Fruit fly (Drosophila melanogaster) whole organism, embryonic: ENCODE results near the gene Sbf.

Source experiments
- Abd-B ChIP-seq: fragments of 200-800 bp; sonication (Bioruptor generic); optimal IDR thresholded peaks from 2 replicates; lab custom pipeline; 2018; ENCODE audit warnings: missing biosample characterization, mild to moderate bottlenecking, missing genetic modification characterization, moderate library complexity
- Aef1 ChIP-seq: fragments of 200-800 bp; sonication (Bioruptor generic); IDR thresholded peaks from 3 replicates; pipeline ENCODE4 v1.3.6; 2022; ENCODE audit warnings: missing biosample characterization, missing genetic modification characterization
- Asciz ChIP-seq: fragments of 200-800 bp; sonication (Bioruptor generic); optimal IDR thresholded peaks from 2 replicates; lab custom pipeline; 2017; ENCODE audit warnings: missing biosample characterization, mild to moderate bottlenecking, missing genetic modification characterization, missing genetic modification reagents
- BEAF-32 ChIP-seq: fragments of 200-800 bp; sonication (Bioruptor generic); optimal IDR thresholded peaks from 3 replicates; lab custom pipeline; 2017; ENCODE audit warnings: missing biosample characterization, missing genetic modification characterization, mild to moderate bottlenecking, moderate library complexity, missing genetic modification reagents
- CG10321 ChIP-seq: fragments of 200-800 bp; sonication (Bioruptor generic); IDR thresholded peaks from 2 replicates; pipeline ENCODE4 v1.3.6; 2022; ENCODE audit warnings: missing biosample characterization, missing genetic modification characterization
- CG10959 ChIP-seq: fragments of 200-800 bp; sonication (Bioruptor generic); IDR thresholded peaks from 2 replicates; pipeline ENCODE4 v1.3.6; 2022; ENCODE audit warnings: missing biosample characterization, missing genetic modification characterization
- CG11560 ChIP-seq: fragments of 200-800 bp; sonication (Bioruptor generic); IDR thresholded peaks from 3 replicates; pipeline ENCODE4 v1.3.6; 2022; ENCODE audit warnings: missing biosample characterization, missing genetic modification characterization
- CG12659 ChIP-seq: fragments of 200-800 bp; sonication (Bioruptor generic); optimal IDR thresholded peaks from 3 replicates; lab custom pipeline; 2017; ENCODE audit warnings: mild to moderate bottlenecking, missing biosample characterization, missing genetic modification reagents, missing genetic modification characterization
- CG1603 ChIP-seq: fragments of 200-800 bp; sonication (Bioruptor generic); optimal IDR thresholded peaks from 2 replicates; lab custom pipeline; 2019; ENCODE audit warnings: missing biosample characterization, mild to moderate bottlenecking, missing genetic modification characterization, moderate library complexity
- CG3281 ChIP-seq: fragments of 200-800 bp; sonication (Bioruptor generic); optimal IDR thresholded peaks from 3 replicates; lab custom pipeline; 2017; ENCODE audit warnings: missing biosample characterization, mild to moderate bottlenecking, missing genetic modification characterization
- CG4282 ChIP-seq: fragments of 200-800 bp; sonication (Bioruptor generic); optimal IDR thresholded peaks from 2 replicates; lab custom pipeline; 2016; ENCODE audit warnings: missing biosample characterization, missing genetic modification characterization
- CG4707 ChIP-seq: fragments of 200-800 bp; sonication (Bioruptor generic); optimal IDR thresholded peaks from 2 replicates; lab custom pipeline; 2018; ENCODE audit warnings: missing biosample characterization, mild to moderate bottlenecking, missing genetic modification characterization, moderate library complexity
- CG4730 ChIP-seq: fragments of 200-800 bp; sonication (Bioruptor generic); IDR thresholded peaks from 2 replicates; pipeline ENCODE4 v1.3.6; 2022; ENCODE audit warnings: missing biosample characterization, missing genetic modification characterization
- CG6854 ChIP-seq: fragments of 200-800 bp; sonication (Bioruptor generic); optimal IDR thresholded peaks from 3 replicates; lab custom pipeline; 2017; ENCODE audit warnings: missing biosample characterization, mild to moderate bottlenecking, missing genetic modification characterization
- CG7372 ChIP-seq: fragments of 200-800 bp; sonication (Bioruptor generic); IDR thresholded peaks from 2 replicates; pipeline ENCODE4 v1.3.6; 2022; ENCODE audit warnings: missing biosample characterization, missing genetic modification characterization
- CG9932 ChIP-seq: fragments of 200-800 bp; sonication (Bioruptor generic); IDR thresholded peaks from 2 replicates; pipeline ENCODE4 v1.3.6; 2022; ENCODE audit warnings: missing biosample characterization, missing genetic modification characterization
- CkIIα-i1 ChIP-seq: fragments of 200-800 bp; sonication (Bioruptor generic); IDR thresholded peaks from 2 replicates; pipeline ENCODE4 v1.3.6; 2022; ENCODE audit warnings: missing biosample characterization, missing genetic modification characterization
- D19A ChIP-seq: fragments of 200-800 bp; optimal IDR thresholded peaks from 3 replicates; lab custom pipeline; 2019; ENCODE audit warnings: missing biosample characterization, mild to moderate bottlenecking, missing genetic modification characterization, moderate library complexity
- Dek ChIP-seq: fragments of 200-800 bp; sonication (Bioruptor generic); optimal IDR thresholded peaks from 3 replicates; lab custom pipeline; 2019; ENCODE audit warnings: missing biosample characterization, mild to moderate bottlenecking, missing genetic modification characterization, moderate library complexity
- Dfd ChIP-seq, 2 experiments: fragments of >200 bp; optimal IDR thresholded peaks; 2 replicates each; lab custom pipeline; 2017; ENCODE audit warnings: missing biosample characterization in 2 of 2, missing genetic modification characterization in 2 of 2
- Lhr ChIP-seq: fragments of 200-800 bp; sonication (Bioruptor generic); optimal IDR thresholded peaks from 3 replicates; lab custom pipeline; 2017; ENCODE audit warnings: mild to moderate bottlenecking, missing biosample characterization, missing genetic modification reagents, missing genetic modification characterization
- MBD-R2 ChIP-seq: fragments of 200-800 bp; sonication (Bioruptor generic); IDR thresholded peaks from 2 replicates; pipeline ENCODE4 v1.3.6; 2022; ENCODE audit warnings: missing biosample characterization, missing genetic modification characterization
- Meics ChIP-seq: fragments of 200-800 bp; sonication (Bioruptor generic); optimal IDR thresholded peaks from 2 replicates; lab custom pipeline; 2017; ENCODE audit warnings: missing biosample characterization, mild to moderate bottlenecking, missing genetic modification characterization
- NC2α ChIP-seq: fragments of 200-800 bp; sonication (Bioruptor generic); optimal IDR thresholded peaks from 2 replicates; lab custom pipeline; 2016; ENCODE audit warnings: missing biosample characterization, missing genetic modification characterization
- Nf-YA ChIP-seq: fragments of 200-800 bp; sonication (Bioruptor generic); IDR thresholded peaks from 2 replicates; pipeline ENCODE4 v1.3.6; 2022; ENCODE audit warnings: missing biosample characterization, missing genetic modification characterization
- NfI ChIP-seq: fragments of 200-800 bp; sonication (Bioruptor generic); optimal IDR thresholded peaks from 3 replicates; lab custom pipeline; 2018; ENCODE audit warnings: missing biosample characterization, mild to moderate bottlenecking, missing genetic modification characterization, moderate library complexity
- Optix ChIP-seq: fragments of 200-800 bp; sonication (Bioruptor generic); IDR thresholded peaks from 3 replicates; pipeline ENCODE4 v1.3.6; 2022; ENCODE audit warnings: missing biosample characterization, missing genetic modification characterization
- Side ChIP-seq: fragments of 200-800 bp; sonication (Bioruptor generic); optimal IDR thresholded peaks from 2 replicates; lab custom pipeline; 2016; ENCODE audit warnings: missing biosample characterization, missing genetic modification characterization
- cato ChIP-seq: fragments of 200-800 bp; sonication (Bioruptor generic); optimal IDR thresholded peaks from 2 replicates; lab custom pipeline; 2016; ENCODE audit warnings: missing biosample characterization, missing genetic modification characterization, borderline replicate concordance
- cg ChIP-seq: fragments of 200-800 bp; sonication (Bioruptor generic); optimal IDR thresholded peaks from 3 replicates; lab custom pipeline; 2019; ENCODE audit warnings: missing biosample characterization, mild to moderate bottlenecking, missing genetic modification characterization, moderate library complexity
- dmrt11E ChIP-seq: fragments of 200-800 bp; sonication (Bioruptor generic); optimal IDR thresholded peaks from 3 replicates; lab custom pipeline; 2018; ENCODE audit warnings: missing biosample characterization, mild to moderate bottlenecking, missing genetic modification characterization, moderate library complexity
- ems ChIP-seq: fragments of 200-800 bp; sonication (Bioruptor generic); optimal IDR thresholded peaks from 3 replicates; lab custom pipeline; 2016; ENCODE audit warnings: missing biosample characterization, missing genetic modification characterization
- gcm ChIP-seq: fragments of 200-800 bp; sonication (Bioruptor generic); optimal IDR thresholded peaks from 2 replicates; lab custom pipeline; 2019; ENCODE audit warnings: missing biosample characterization, mild to moderate bottlenecking, missing genetic modification characterization, moderate library complexity
- grau ChIP-seq: fragments of 200-800 bp; optimal IDR thresholded peaks from 3 replicates; lab custom pipeline; 2019; ENCODE audit warnings: missing biosample characterization, mild to moderate bottlenecking, missing genetic modification characterization, moderate library complexity
- gsb-n ChIP-seq: fragments of 200-800 bp; sonication (Bioruptor generic); optimal IDR thresholded peaks from 3 replicates; lab custom pipeline; 2018; ENCODE audit warnings: missing biosample characterization, mild to moderate bottlenecking, missing genetic modification characterization
- insv ChIP-seq, 2 experiments: fragments of 200-800 bp; sonication (Bioruptor generic); optimal IDR thresholded peaks; 3 replicates each; lab custom pipeline; 2016 to 2018; ENCODE audit warnings: missing biosample characterization in 2 of 2, missing genetic modification characterization in 2 of 2
- jumu ChIP-seq: fragments of 200-800 bp; sonication (Bioruptor generic); optimal IDR thresholded peaks from 3 replicates; lab custom pipeline; 2016; ENCODE audit warnings: missing biosample characterization, missing genetic modification characterization
- lola ChIP-seq, 3 experiments: fragments of >200 bp in 2 of 3; fragments of 200-800 bp in 1 of 3; sonication (Bioruptor generic) in 1 of 3; optimal IDR thresholded peaks; 2 replicates each; lab custom pipeline; 2017 to 2019; ENCODE audit warnings: missing biosample characterization in 3 of 3, missing genetic modification characterization in 3 of 3, mild to moderate bottlenecking in 1 of 3, moderate library complexity in 1 of 3
- mirr ChIP-seq: fragments of 200-800 bp; sonication (Bioruptor generic); optimal IDR thresholded peaks from 3 replicates; lab custom pipeline; 2018; ENCODE audit warnings: missing biosample characterization, mild to moderate bottlenecking, missing genetic modification characterization
- nau ChIP-seq: fragments of 200-800 bp; sonication (Bioruptor generic); optimal IDR thresholded peaks from 3 replicates; lab custom pipeline; 2017; ENCODE audit warnings: missing biosample characterization, mild to moderate bottlenecking, missing genetic modification characterization, missing genetic modification reagents
- org-1 ChIP-seq: fragments of 200-800 bp; sonication (Bioruptor generic); optimal IDR thresholded peaks from 2 replicates; lab custom pipeline; 2017; ENCODE audit warnings: missing biosample characterization, missing genetic modification characterization
- pfk ChIP-seq: fragments of 200-800 bp; sonication (Bioruptor generic); optimal IDR thresholded peaks from 2 replicates; lab custom pipeline; 2018; ENCODE audit warnings: missing biosample characterization, mild to moderate bottlenecking, missing genetic modification characterization, moderate library complexity
- ro ChIP-seq: fragments of 200-800 bp; sonication (Bioruptor generic); IDR thresholded peaks from 2 replicates; pipeline ENCODE4 v1.3.6; 2022; ENCODE audit warnings: missing biosample characterization, missing genetic modification characterization
- sc ChIP-seq, 3 experiments: fragments of >200 bp in 2 of 3; fragments of 200-800 bp in 1 of 3; sonication (Bioruptor generic) in 1 of 3; optimal IDR thresholded peaks; 2 replicates in 2 of 3; 3 replicates in 1 of 3; lab custom pipeline; 2017; ENCODE audit warnings: mild to moderate bottlenecking in 1 of 3, missing biosample characterization in 1 of 3, missing genetic modification characterization in 1 of 3, missing genetic modification reagents in 1 of 3
- sd ChIP-seq: fragments of 200-800 bp; sonication (Bioruptor generic); optimal IDR thresholded peaks from 3 replicates; lab custom pipeline; 2018; ENCODE audit warnings: missing biosample characterization, mild to moderate bottlenecking, missing genetic modification characterization, moderate library complexity
- sens-2 ChIP-seq: fragments of 200-800 bp; sonication (Bioruptor generic); IDR thresholded peaks from 2 replicates; pipeline ENCODE4 v1.3.6; 2022; ENCODE audit warnings: missing biosample characterization, missing genetic modification characterization
- tgo ChIP-seq: fragments of 200-800 bp; sonication (Bioruptor generic); IDR thresholded peaks from 3 replicates; pipeline ENCODE4 v1.3.6; 2022; ENCODE audit warnings: missing biosample characterization, missing genetic modification characterization
- unpg ChIP-seq: fragments of 200-800 bp; sonication (Bioruptor generic); optimal IDR thresholded peaks from 3 replicates; lab custom pipeline; 2018; ENCODE audit warnings: missing biosample characterization, mild to moderate bottlenecking, missing genetic modification characterization, moderate library complexity

Sbf gene

DNA sequence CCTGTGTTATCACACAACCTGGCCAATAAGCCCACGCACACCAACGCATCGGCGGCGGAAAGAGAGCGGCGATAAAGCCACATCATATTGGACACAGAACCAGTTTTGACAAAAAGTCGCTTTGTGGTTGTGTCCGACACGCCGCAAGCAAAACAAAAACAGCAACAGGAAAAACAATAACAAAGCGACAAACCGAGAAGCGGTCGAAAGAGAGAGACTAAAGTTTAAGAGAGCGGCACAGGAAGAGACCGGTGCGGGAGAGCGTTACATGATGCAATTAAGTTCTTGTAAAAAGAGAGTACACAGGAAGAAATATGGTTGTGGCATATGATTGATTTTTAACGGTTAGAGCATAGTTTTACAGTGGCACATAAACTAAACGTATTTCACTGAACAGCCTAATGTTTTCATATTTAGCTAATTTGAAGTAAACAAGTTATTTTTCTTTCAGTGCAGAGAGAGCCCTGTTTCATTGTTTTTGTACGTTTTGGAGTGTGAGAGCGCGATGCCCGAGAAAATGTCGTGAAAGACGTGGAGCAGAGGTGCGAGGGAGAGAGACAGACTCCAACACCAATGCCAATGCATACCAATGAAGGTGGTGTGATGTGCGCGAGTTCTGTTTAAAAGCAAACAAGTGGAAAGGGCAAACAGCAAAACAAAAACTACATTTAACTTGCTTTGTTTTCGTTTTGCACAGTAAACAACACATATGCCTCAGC lies 35.9 kb downstream of the Sbf start (continued):
- TF ChIP-seq grau (tag; lab: Kevin White, UChicago) (peak; percentile 100), gcm (GFP tag; lab: Kevin White, UChicago) (peak; percentile 100), CG9932 (GFP tag; lab: Robert Waterston, UW) (no peak), dmrt11E (tag; lab: Kevin White, UChicago) (peak; percentile 100), CG4707 (peak; percentile 99), pfk (peak; percentile 84), cato (peak; percentile 100), CG1603 (tag; lab: Kevin White, UChicago) (peak; percentile 99), Abd-B (GFP tag; lab: Kevin White, UChicago) (peak; percentile 100), CG10321 (no peak), sd (tag; lab: Kevin White, UChicago) (peak; percentile 99), unpg (GFP tag; lab: Kevin White, UChicago) (peak; percentile 100), CG4282 (GFP tag; lab: Kevin White, UChicago) (peak; percentile 100), Side (GFP tag; lab: Kevin White, UChicago) (peak; percentile 100), MBD-R2 (GFP tag; lab: Robert Waterston, UW) (no peak), insv (GFP tag; optimal IDR thresholded peaks at IDR 0.05; lab: Kevin White, UChicago) (peak; percentile 89), CG10959 (GFP tag; lab: Robert Waterston, UW) (no peak), D19A (peak; percentile 98), CG12659 (peak; percentile 100), BEAF-32 (GFP tag; lab: Kevin White, UChicago) (no peak), Dfd (GFP tag; optimal IDR thresholded peaks at IDR 0.05; lab: Kevin White, UChicago) (peak in 1 of 2 experiments; percentile 29), Aef1 (GFP tag; lab: Robert Waterston, UW) (no peak), Meics (GFP tag; lab: Kevin White, UChicago) (peak; percentile 100), NC2α (GFP tag; lab: Kevin White, UChicago) (peak; percentile 100), mirr (GFP tag; lab: Kevin White, UChicago) (peak; percentile 100), NfI (GFP tag; lab: Kevin White, UChicago) (peak; percentile 100), nau (GFP tag; lab: Kevin White, UChicago) (peak; percentile 99), lola (GFP tag; optimal IDR thresholded peaks at IDR 0.05; lab: Kevin White, UChicago) (peak in 1 of 3 experiments; percentile 100), Nf-YA (GFP tag; lab: Robert Waterston, UW) (no peak), ro (GFP tag; lab: Robert Waterston, UW) (no peak), cg (peak; percentile 80), tgo (GFP tag; lab: Robert Waterston, UW) (no peak), jumu (GFP tag; lab: Kevin White, UChicago) (peak; percentile 100), Lhr (peak; percentile 99), CG11560 (tag; lab: Robert Waterston, UW) (no peak), CG6854 (GFP tag; lab: Kevin White, UChicago) (peak; percentile 99), gsb-n (peak; percentile 100), Optix (no peak), ems (GFP tag; lab: Kevin White, UChicago) (peak; percentile 100), sens-2 (GFP tag; lab: Robert Waterston, UW) (no peak), org-1 (peak; percentile 100), CkIIα-i1 (GFP tag; lab: Robert Waterston, UW) (no peak), CG3281 (GFP tag; lab: Kevin White, UChicago) (peak; percentile 100), Asciz (GFP tag; lab: Kevin White, UChicago) (peak; percentile 99), sc (optimal IDR thresholded peaks at IDR 0.05; lab: Kevin White, UChicago) (no peak), sc (GFP tag; optimal IDR thresholded peaks at IDR 0.05; lab: Kevin White, UChicago) (peak; percentile 100), CG7372 (GFP tag; lab: Robert Waterston, UW) (no peak), CG4730 (GFP tag; lab: Robert Waterston, UW) (no peak), Dek (tag; lab: Kevin White, UChicago) (peak; percentile 100)
